Worm (Caenorhabditis elegans) whole organism, late embryonic: ENCODE results near the gene timm-17B.2.

Source experiments
- C38D4.7 ChIP-seq: fragments of 200-800 bp; sonication (Bioruptor generic); optimal IDR thresholded peaks from 2 replicates; lab custom pipeline; 2018; ENCODE audit warnings: mild to moderate bottlenecking, missing genetic modification characterization, moderate library complexity, missing compliant biosample characterization
- K02D7.2 ChIP-seq: sonication (generic microtip); optimal IDR thresholded peaks from 2 replicates; lab custom pipeline; 2017; ENCODE audit warnings: mild to moderate bottlenecking, missing genetic modification characterization, missing compliant biosample characterization
- K09A11.1 ChIP-seq: sonication (generic microtip); optimal IDR thresholded peaks from 2 replicates; lab custom pipeline; 2017; ENCODE audit warnings: antibody characterized with exemption, mild to moderate bottlenecking, missing genetic modification characterization, missing compliant biosample characterization; ENCODE audit not compliant: insufficient read depth
- ama-1 ChIP-seq: fragments of 150-350 bp; optimal IDR thresholded peaks from 2 replicates; lab custom pipeline; 2014
- ceh-14 ChIP-seq: sonication (generic microtip); optimal IDR thresholded peaks from 2 replicates; lab custom pipeline; 2016; ENCODE audit warnings: missing genotype, missing genetic modification characterization, missing compliant biosample characterization
- ceh-18 ChIP-seq: sonication (generic microtip); optimal IDR thresholded peaks from 2 replicates; lab custom pipeline; 2016; ENCODE audit warnings: missing genetic modification characterization, missing compliant biosample characterization
- ceh-2 ChIP-seq: sonication (generic microtip); optimal IDR thresholded peaks from 2 replicates; lab custom pipeline; 2016; ENCODE audit warnings: missing genotype, missing genetic modification characterization, missing compliant biosample characterization
- ceh-22 ChIP-seq: sonication (generic microtip); optimal IDR thresholded peaks from 2 replicates; lab custom pipeline; 2017; ENCODE audit warnings: missing biosample characterization, missing genetic modification characterization
- ceh-24 ChIP-seq: sonication (generic microtip); optimal IDR thresholded peaks from 2 replicates; lab custom pipeline; 2016; ENCODE audit warnings: mild to moderate bottlenecking, missing genetic modification characterization, missing compliant biosample characterization
- ceh-30 ChIP-seq: fragments of 150-350 bp; optimal IDR thresholded peaks from 2 replicates; lab custom pipeline; 2014; ENCODE audit warnings: missing biosample characterization, missing genetic modification characterization
- ceh-34 ChIP-seq: sonication (generic microtip); optimal IDR thresholded peaks from 2 replicates; lab custom pipeline; 2016; ENCODE audit warnings: mild to moderate bottlenecking, missing genetic modification characterization, missing compliant biosample characterization
- ceh-45 ChIP-seq: fragments of 200-800 bp; sonication (Bioruptor generic); IDR thresholded peaks from 2 replicates; pipeline ENCODE4 v1.3.6; 2022; ENCODE audit warnings: missing genetic modification reagents, missing genetic modification characterization, missing compliant biosample characterization
- ceh-48 ChIP-seq: sonication (generic microtip); optimal IDR thresholded peaks from 2 replicates; lab custom pipeline; 2016; ENCODE audit warnings: missing genetic modification characterization, inconsistent platforms, missing compliant biosample characterization
- ceh-6 ChIP-seq: fragments of 200-800 bp; sonication (Bioruptor generic); optimal IDR thresholded peaks from 2 replicates; lab custom pipeline; 2018; ENCODE audit warnings: mild to moderate bottlenecking, missing genetic modification characterization, missing compliant biosample characterization
- ceh-9 ChIP-seq: sonication (generic microtip); optimal IDR thresholded peaks from 2 replicates; lab custom pipeline; 2016; ENCODE audit warnings: mild to moderate bottlenecking, missing genetic modification characterization, inconsistent platforms, missing compliant biosample characterization
- dmd-4 ChIP-seq: sonication (generic microtip); optimal IDR thresholded peaks from 2 replicates; lab custom pipeline; 2016; ENCODE audit warnings: borderline replicate concordance, missing genetic modification characterization, missing compliant biosample characterization
- dve-1 ChIP-seq: sonication (generic microtip); optimal IDR thresholded peaks from 2 replicates; lab custom pipeline; 2017; ENCODE audit warnings: antibody characterized with exemption, mild to moderate bottlenecking, missing genetic modification characterization, missing compliant biosample characterization
- elt-2 ChIP-seq: sonication (generic microtip); optimal IDR thresholded peaks from 2 replicates; lab custom pipeline; 2016; ENCODE audit warnings: missing genetic modification reagents, missing genetic modification characterization, missing compliant biosample characterization
- elt-4 ChIP-seq: sonication (generic microtip); optimal IDR thresholded peaks from 2 replicates; lab custom pipeline; 2016; ENCODE audit warnings: missing genetic modification characterization, missing compliant biosample characterization
- ets-4 ChIP-seq: sonication (generic microtip); optimal IDR thresholded peaks from 2 replicates; lab custom pipeline; 2016; ENCODE audit warnings: missing genetic modification characterization, missing compliant biosample characterization
- eyg-1 ChIP-seq: sonication (generic microtip); optimal IDR thresholded peaks from 2 replicates; lab custom pipeline; 2016; ENCODE audit warnings: missing genotype, missing genetic modification characterization, missing compliant biosample characterization
- fkh-10 ChIP-seq: fragments of 150-350 bp; optimal IDR thresholded peaks from 2 replicates; lab custom pipeline; 2014; ENCODE audit warnings: missing biosample characterization, missing genetic modification reagents, missing genetic modification characterization
- fkh-6 ChIP-seq: sonication (generic microtip); optimal IDR thresholded peaks from 2 replicates; lab custom pipeline; 2016; ENCODE audit warnings: missing genetic modification characterization, missing compliant biosample characterization
- hlh-13 ChIP-seq: fragments of 200-800 bp; sonication (Bioruptor generic); optimal IDR thresholded peaks from 2 replicates; lab custom pipeline; 2018; ENCODE audit warnings: mild to moderate bottlenecking, missing genetic modification characterization, missing compliant biosample characterization
- hlh-15 ChIP-seq: sonication (generic microtip); optimal IDR thresholded peaks from 2 replicates; lab custom pipeline; 2016; ENCODE audit warnings: missing genetic modification characterization, missing compliant biosample characterization
- hlh-30 ChIP-seq: sonication (generic microtip); optimal IDR thresholded peaks from 2 replicates; lab custom pipeline; 2017; ENCODE audit warnings: antibody characterized with exemption, missing genetic modification characterization, missing compliant biosample characterization; ENCODE audit not compliant: insufficient read depth
- hlh-6 ChIP-seq: sonication (generic microtip); optimal IDR thresholded peaks from 2 replicates; lab custom pipeline; 2016; ENCODE audit warnings: missing genotype, missing genetic modification characterization, missing compliant biosample characterization
- hlh-8 ChIP-seq: sonication (generic microtip); optimal IDR thresholded peaks from 2 replicates; lab custom pipeline; 2016; ENCODE audit warnings: missing genotype, missing genetic modification characterization, missing compliant biosample characterization
- lim-6 ChIP-seq: sonication (generic microtip); optimal IDR thresholded peaks from 2 replicates; lab custom pipeline; 2016; ENCODE audit warnings: missing genetic modification characterization, missing compliant biosample characterization
- nfya-1 ChIP-seq: sonication (generic microtip); optimal IDR thresholded peaks from 2 replicates; lab custom pipeline; 2017; ENCODE audit warnings: missing genetic modification characterization, mild to moderate bottlenecking, missing compliant biosample characterization, antibody characterized with exemption, moderate library complexity
- nhr-232 ChIP-seq: sonication (generic microtip); optimal IDR thresholded peaks from 2 replicates; lab custom pipeline; 2016; ENCODE audit warnings: missing genetic modification characterization, missing compliant biosample characterization
- npax-4 ChIP-seq: sonication (generic microtip); optimal IDR thresholded peaks from 2 replicates; lab custom pipeline; 2016; ENCODE audit warnings: missing genetic modification characterization, missing compliant biosample characterization
- odd-2 ChIP-seq: sonication (generic microtip); optimal IDR thresholded peaks from 2 replicates; lab custom pipeline; 2017; ENCODE audit warnings: antibody characterized with exemption, mild to moderate bottlenecking, missing genetic modification characterization, missing compliant biosample characterization
- pag-3 ChIP-seq: sonication (generic microtip); optimal IDR thresholded peaks from 2 replicates; lab custom pipeline; 2016; ENCODE audit warnings: missing compliant biosample characterization, missing genetic modification characterization, borderline replicate concordance
- pat-9 ChIP-seq: fragments of 200-800 bp; sonication (Bioruptor generic); optimal IDR thresholded peaks from 2 replicates; lab custom pipeline; 2018; ENCODE audit warnings: mild to moderate bottlenecking, missing genetic modification characterization, moderate library complexity, missing compliant biosample characterization
- pax-1 ChIP-seq: fragments of 150-350 bp; optimal IDR thresholded peaks from 2 replicates; lab custom pipeline; 2014; ENCODE audit warnings: missing biosample characterization, missing genetic modification characterization
- pha-2 ChIP-seq: sonication (generic microtip); optimal IDR thresholded peaks from 2 replicates; lab custom pipeline; 2017; ENCODE audit warnings: mild to moderate bottlenecking, missing genetic modification characterization, missing compliant biosample characterization
- pha-4 ChIP-seq: fragments of 150-350 bp; optimal IDR thresholded peaks from 2 replicates; lab custom pipeline; 2018; ENCODE audit warnings: missing biosample characterization, missing genetic modification reagents, missing genetic modification characterization
- pros-1 ChIP-seq: fragments of 150-350 bp; optimal IDR thresholded peaks from 2 replicates; lab custom pipeline; 2014; ENCODE audit warnings: missing biosample characterization, missing genetic modification reagents, missing genetic modification characterization
- ref-2 ChIP-seq: sonication (generic microtip); optimal IDR thresholded peaks from 2 replicates; lab custom pipeline; 2016; ENCODE audit warnings: missing genetic modification characterization, missing compliant biosample characterization
- rnt-1 ChIP-seq: sonication (generic microtip); optimal IDR thresholded peaks from 2 replicates; lab custom pipeline; 2016; ENCODE audit warnings: missing genetic modification characterization, missing compliant biosample characterization
- sdc-2 ChIP-seq: sonication (generic microtip); optimal IDR thresholded peaks from 2 replicates; lab custom pipeline; 2016; ENCODE audit warnings: missing genotype, missing genetic modification characterization, missing compliant biosample characterization
- sox-2 ChIP-seq: fragments of 200-800 bp; sonication (Bioruptor generic); IDR thresholded peaks from 2 replicates; pipeline ENCODE4 v1.3.6; 2022; ENCODE audit warnings: missing genetic modification reagents, missing genetic modification characterization, missing compliant biosample characterization
- sox-4 ChIP-seq: sonication (generic microtip); optimal IDR thresholded peaks from 2 replicates; lab custom pipeline; 2017; ENCODE audit warnings: mild to moderate bottlenecking, missing genetic modification characterization, inconsistent platforms, missing compliant biosample characterization
- syd-9 ChIP-seq: sonication (generic microtip); optimal IDR thresholded peaks from 2 replicates; lab custom pipeline; 2016; ENCODE audit warnings: mild to moderate bottlenecking, missing genetic modification characterization, moderate library complexity, missing compliant biosample characterization
- tbx-2 ChIP-seq: sonication (generic microtip); optimal IDR thresholded peaks from 2 replicates; lab custom pipeline; 2016; ENCODE audit warnings: missing genetic modification characterization, missing compliant biosample characterization
- tbx-7 ChIP-seq: sonication (generic microtip); optimal IDR thresholded peaks from 2 replicates; lab custom pipeline; 2016; ENCODE audit warnings: missing genotype, missing genetic modification characterization, missing compliant biosample characterization
- ttx-3 ChIP-seq: sonication (generic microtip); optimal IDR thresholded peaks from 2 replicates; lab custom pipeline; 2016; ENCODE audit warnings: missing genetic modification reagents, missing genetic modification characterization, missing compliant biosample characterization
- unc-3 ChIP-seq, 2 experiments: fragments of 200-800 bp in 1 of 2; sonication (Bioruptor generic) in 1 of 2; sonication (generic microtip) in 1 of 2; conservative IDR thresholded peaks in 1 of 2; optimal IDR thresholded peaks in 1 of 2; 2 replicates each; pipeline versions ENCODE4 v1.3.6 to Lab custom; 2016 to 2022; ENCODE audit warnings: missing compliant biosample characterization in 2 of 2, missing genetic modification characterization in 2 of 2, missing genetic modification reagents in 1 of 2
- unc-42 ChIP-seq: sonication (generic microtip); optimal IDR thresholded peaks from 2 replicates; lab custom pipeline; 2016; ENCODE audit warnings: missing genotype, missing genetic modification characterization, missing compliant biosample characterization
- unc-55 ChIP-seq: sonication (generic microtip); optimal IDR thresholded peaks from 2 replicates; lab custom pipeline; 2017; ENCODE audit warnings: missing biosample characterization, missing genetic modification reagents, missing genetic modification characterization
- unc-86 ChIP-seq: sonication (generic microtip); optimal IDR thresholded peaks from 2 replicates; lab custom pipeline; 2016; ENCODE audit warnings: missing genetic modification characterization, missing compliant biosample characterization

timm-17B.2 gene

DNA sequence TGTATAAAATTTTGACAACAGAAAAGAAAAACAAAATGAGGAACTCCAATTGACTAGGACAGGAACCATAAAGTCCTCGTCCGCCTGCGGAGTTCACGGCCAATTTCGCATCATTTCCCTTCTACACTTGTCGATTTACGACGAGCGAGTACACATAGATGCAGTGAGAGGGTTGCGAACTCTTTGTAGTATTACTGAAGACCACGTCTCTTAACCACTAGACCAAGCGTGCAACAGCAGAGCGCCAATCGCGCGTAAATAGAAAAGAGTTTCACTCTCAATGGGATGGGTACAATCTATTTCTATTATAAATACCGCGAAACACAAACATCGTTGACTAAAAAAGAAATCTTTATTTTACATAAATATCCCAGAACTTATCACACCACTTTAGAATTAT is 21.1 kb upstream of the timm-17B.2 start:
- TF ChIP-seq eyg-1 (tag; lab: Kevin White, UChicago) (peak; percentile 77), npax-4 (tag; lab: Kevin White, UChicago) (peak; percentile 77), hlh-13 (peak; percentile 83), K02D7.2 (tag; lab: Kevin White, UChicago) (peak; percentile 51), pax-1 (tag; lab: Kevin White, UChicago) (no peak), unc-42 (peak; percentile 61), pha-2 (peak; percentile 86), ceh-9 (tag; lab: Kevin White, UChicago) (peak; percentile 9), unc-86 (tag; lab: Kevin White, UChicago) (peak; percentile 84), ceh-48 (tag; lab: Kevin White, UChicago) (peak; percentile 77), hlh-15 (tag; lab: Kevin White, UChicago) (peak; percentile 67), nhr-232 (peak; percentile 82), pros-1 (tag; lab: Kevin White, UChicago) (peak; percentile 49), rnt-1 (tag; lab: Kevin White, UChicago) (peak; percentile 50), elt-2 (peak; percentile 94), ceh-34 (tag; lab: Kevin White, UChicago) (peak; percentile 87), fkh-6 (peak; percentile 80), hlh-8 (tag; lab: Kevin White, UChicago) (peak; percentile 66), C38D4.7 (GFP tag; lab: Kevin White, UChicago) (peak; percentile 87), nfya-1 (peak; percentile 67), ceh-14 (tag; lab: Kevin White, UChicago) (peak; percentile 62), sox-4 (tag; lab: Kevin White, UChicago) (peak; percentile 78), elt-4 (tag; lab: Kevin White, UChicago) (no peak), fkh-10 (peak; percentile 73), ceh-22 (tag; lab: Kevin White, UChicago) (no peak), ceh-24 (no peak), ceh-2 (peak; percentile 77), ref-2 (peak; percentile 92), tbx-7 (tag; lab: Kevin White, UChicago) (peak; percentile 34), syd-9 (tag; lab: Kevin White, UChicago) (peak; percentile 89), K09A11.1 (tag; lab: Kevin White, UChicago) (peak; percentile 67), sox-2 (GFP tag; lab: Robert Waterston, UW) (peak; percentile 72), pat-9 (peak; percentile 87), ama-1 (lab: Kevin White, UChicago) (no peak), tbx-2 (peak; percentile 86), ceh-30 (peak; percentile 53), hlh-6 (tag; lab: Kevin White, UChicago) (peak; percentile 89), pag-3 (tag; lab: Kevin White, UChicago) (peak; percentile 39), ets-4 (tag; lab: Kevin White, UChicago) (peak; percentile 34), ttx-3 (tag; lab: Kevin White, UChicago) (peak; percentile 82), unc-3 (GFP tag; conservative IDR thresholded peaks at IDR 0.05; lab: Robert Waterston, UW) (peak; percentile 65; the same call in 1 of the 2 replicates), unc-3 (tag; optimal IDR thresholded peaks at IDR 0.05; lab: Kevin White, UChicago) (peak; percentile 79), lim-6 (no peak), ceh-18 (peak; percentile 59), hlh-30 (tag; lab: Kevin White, UChicago) (peak; percentile 56), odd-2 (tag; lab: Kevin White, UChicago) (peak; percentile 79), ceh-45 (GFP tag; lab: Robert Waterston, UW) (peak; percentile 52; the same call in 1 of the 2 replicates), sdc-2 (peak; percentile 77), pha-4 (tag; lab: Kevin White, UChicago) (no peak), dmd-4 (tag; lab: Kevin White, UChicago) (peak; percentile 31), dve-1 (tag; lab: Kevin White, UChicago) (peak; percentile 85), unc-55 (peak; percentile 65), ceh-6 (GFP tag; lab: Kevin White, UChicago) (peak; percentile 87)
